Fruit fly (Drosophila melanogaster) whole organism, embryonic: ENCODE results near the gene Vti1a.
A peak's percentile ranks its signal among the peaks of the same experiment; 100 is the strongest.

Source experiments
- Bteb2 ChIP-seq: fragments of 200-800 bp; sonication (Bioruptor generic); optimal IDR thresholded peaks from 2 replicates; lab custom pipeline; 2016; ENCODE audit warnings: missing biosample characterization, missing genetic modification characterization
- CG11085 ChIP-seq: fragments of 200-800 bp; sonication (Bioruptor generic); IDR thresholded peaks from 2 replicates; pipeline ENCODE4 v1.3.6; 2022; ENCODE audit warnings: missing biosample characterization, missing genetic modification characterization
- CG11560 ChIP-seq: fragments of 200-800 bp; sonication (Bioruptor generic); IDR thresholded peaks from 3 replicates; pipeline ENCODE4 v1.3.6; 2022; ENCODE audit warnings: missing biosample characterization, missing genetic modification characterization
- CG12219 ChIP-seq: fragments of 200-800 bp; sonication (Bioruptor generic); optimal IDR thresholded peaks from 3 replicates; lab custom pipeline; 2018; ENCODE audit warnings: missing biosample characterization, mild to moderate bottlenecking, missing genetic modification characterization
- CG1233 ChIP-seq: fragments of 200-800 bp; sonication (Bioruptor generic); optimal IDR thresholded peaks from 4 replicates; lab custom pipeline; 2018; ENCODE audit warnings: missing biosample characterization, mild to moderate bottlenecking, missing genetic modification characterization
- CG12942 ChIP-seq: fragments of 200-800 bp; sonication (Bioruptor generic); optimal IDR thresholded peaks from 3 replicates; lab custom pipeline; 2016; ENCODE audit warnings: missing biosample characterization, missing genetic modification characterization
- CG13287 ChIP-seq: fragments of 200-800 bp; sonication (Bioruptor generic); IDR thresholded peaks from 2 replicates; pipeline ENCODE4 v1.3.6; 2022; ENCODE audit warnings: missing biosample characterization, missing genetic modification characterization; ENCODE audit not compliant: partially characterized antibody
- CG13775 ChIP-seq: fragments of 200-800 bp; sonication (Bioruptor generic); optimal IDR thresholded peaks from 3 replicates; lab custom pipeline; 2017; ENCODE audit warnings: missing biosample characterization, mild to moderate bottlenecking, missing genetic modification characterization
- CG13894 ChIP-seq: fragments of 200-800 bp; sonication (Bioruptor generic); optimal IDR thresholded peaks from 3 replicates; lab custom pipeline; 2018; ENCODE audit warnings: missing biosample characterization, mild to moderate bottlenecking, missing genetic modification characterization, moderate library complexity
- CG15073 ChIP-seq: fragments of 200-800 bp; sonication (Bioruptor generic); optimal IDR thresholded peaks from 2 replicates; lab custom pipeline; 2016; ENCODE audit warnings: missing biosample characterization, missing genetic modification characterization
- CG1529 ChIP-seq: fragments of 200-800 bp; sonication (Bioruptor generic); optimal IDR thresholded peaks from 3 replicates; lab custom pipeline; 2018; ENCODE audit warnings: missing biosample characterization, missing genetic modification characterization
- CG1603 ChIP-seq: fragments of 200-800 bp; sonication (Bioruptor generic); optimal IDR thresholded peaks from 2 replicates; lab custom pipeline; 2019; ENCODE audit warnings: missing biosample characterization, mild to moderate bottlenecking, missing genetic modification characterization, moderate library complexity
- CG17829 ChIP-seq: fragments of 200-800 bp; optimal IDR thresholded peaks from 2 replicates; lab custom pipeline; 2019; ENCODE audit warnings: missing biosample characterization, mild to moderate bottlenecking, missing genetic modification characterization, moderate library complexity
- CG18262 ChIP-seq: fragments of 200-800 bp; optimal IDR thresholded peaks from 3 replicates; lab custom pipeline; 2019; ENCODE audit warnings: missing biosample characterization, mild to moderate bottlenecking, missing genetic modification characterization, moderate library complexity
- CG18599 ChIP-seq: fragments of 200-800 bp; sonication (Bioruptor generic); optimal IDR thresholded peaks from 3 replicates; lab custom pipeline; 2017; ENCODE audit warnings: missing biosample characterization, missing genetic modification characterization, mild to moderate bottlenecking, moderate library complexity, missing genetic modification reagents
- CG31441 ChIP-seq: fragments of 200-800 bp; sonication (Bioruptor generic); IDR thresholded peaks from 2 replicates; pipeline ENCODE4 v1.3.6; 2022; ENCODE audit warnings: missing biosample characterization, missing genetic modification characterization
- CG33213 ChIP-seq: fragments of 200-800 bp; sonication (Bioruptor generic); optimal IDR thresholded peaks from 3 replicates; lab custom pipeline; 2016; ENCODE audit warnings: missing biosample characterization, missing genetic modification characterization
- CG3847 ChIP-seq: fragments of 200-800 bp; sonication (Bioruptor generic); IDR thresholded peaks from 2 replicates; pipeline ENCODE4 v1.3.6; 2022; ENCODE audit warnings: missing biosample characterization, missing genetic modification characterization
- CG6683 ChIP-seq: fragments of 200-800 bp; sonication (Bioruptor generic); optimal IDR thresholded peaks from 2 replicates; lab custom pipeline; 2017; ENCODE audit warnings: missing biosample characterization, mild to moderate bottlenecking, missing genetic modification characterization, missing genetic modification reagents
- D19B ChIP-seq: fragments of 200-800 bp; sonication (Bioruptor generic); optimal IDR thresholded peaks from 2 replicates; lab custom pipeline; 2017; ENCODE audit warnings: missing biosample characterization, mild to moderate bottlenecking, missing genetic modification characterization
- Dbx ChIP-seq: fragments of 200-800 bp; sonication (Bioruptor generic); IDR thresholded peaks from 3 replicates; pipeline ENCODE4 v1.3.6; 2022; ENCODE audit warnings: missing biosample characterization, missing genetic modification characterization
- H2.0 ChIP-seq: fragments of 200-800 bp; sonication (Bioruptor generic); IDR thresholded peaks from 2 replicates; pipeline ENCODE4 v1.3.6; 2022; ENCODE audit warnings: missing biosample characterization, missing genetic modification characterization
- Hand ChIP-seq: fragments of 200-800 bp; sonication (Bioruptor generic); optimal IDR thresholded peaks from 2 replicates; lab custom pipeline; 2017; ENCODE audit warnings: mild to moderate bottlenecking, missing biosample characterization, missing genetic modification reagents, missing genetic modification characterization
- NC2β ChIP-seq: fragments of 200-800 bp; sonication (Bioruptor generic); optimal IDR thresholded peaks from 2 replicates; lab custom pipeline; 2016; ENCODE audit warnings: missing biosample characterization, missing genetic modification characterization
- Nf-YB ChIP-seq: fragments of 200-800 bp; sonication (Bioruptor generic); optimal IDR thresholded peaks from 3 replicates; lab custom pipeline; 2019; ENCODE audit warnings: missing biosample characterization, mild to moderate bottlenecking, missing genetic modification characterization, moderate library complexity
- Nf-YC ChIP-seq: fragments of 200-800 bp; optimal IDR thresholded peaks from 3 replicates; lab custom pipeline; 2019; ENCODE audit warnings: missing biosample characterization, mild to moderate bottlenecking, missing genetic modification characterization, moderate library complexity
- Oaz ChIP-seq: fragments of 200-800 bp; sonication (Bioruptor generic); IDR thresholded peaks from 2 replicates; pipeline ENCODE4 v1.3.6; 2022; ENCODE audit warnings: missing biosample characterization, missing genetic modification characterization
- Optix ChIP-seq: fragments of 200-800 bp; sonication (Bioruptor generic); IDR thresholded peaks from 3 replicates; pipeline ENCODE4 v1.3.6; 2022; ENCODE audit warnings: missing biosample characterization, missing genetic modification characterization
- Ssrp ChIP-seq: fragments of 200-800 bp; sonication (Bioruptor generic); optimal IDR thresholded peaks from 2 replicates; lab custom pipeline; 2018; ENCODE audit warnings: missing biosample characterization, mild to moderate bottlenecking, missing genetic modification characterization, moderate library complexity
- ash1 ChIP-seq: fragments of 200-800 bp; sonication (Bioruptor generic); optimal IDR thresholded peaks from 2 replicates; lab custom pipeline; 2018; ENCODE audit warnings: missing biosample characterization, mild to moderate bottlenecking, missing genetic modification characterization
- bigmax ChIP-seq: fragments of 200-800 bp; sonication (Bioruptor generic); optimal IDR thresholded peaks from 2 replicates; lab custom pipeline; 2018; ENCODE audit warnings: missing biosample characterization, mild to moderate bottlenecking, missing genetic modification characterization
- dan ChIP-seq: fragments of 200-800 bp; sonication (Bioruptor generic); IDR thresholded peaks from 2 replicates; pipeline ENCODE4 v1.3.6; 2022; ENCODE audit warnings: missing biosample characterization, missing genetic modification characterization
- dm ChIP-seq: fragments of 200-800 bp; sonication (Bioruptor generic); optimal IDR thresholded peaks from 3 replicates; lab custom pipeline; 2016; ENCODE audit warnings: missing biosample characterization, missing genetic modification characterization
- dpn ChIP-seq, 2 experiments: fragments of 200-800 bp; sonication (Bioruptor generic); optimal IDR thresholded peaks; 3 replicates each; lab custom pipeline; 2016; ENCODE audit warnings: missing biosample characterization in 2 of 2, missing genetic modification characterization in 2 of 2
- emc ChIP-seq: fragments of 200-800 bp; sonication (Bioruptor generic); optimal IDR thresholded peaks from 2 replicates; lab custom pipeline; 2016; ENCODE audit warnings: missing biosample characterization, missing genetic modification characterization
- exex ChIP-seq: fragments of 200-800 bp; sonication (Bioruptor generic); optimal IDR thresholded peaks from 4 replicates; lab custom pipeline; 2018; ENCODE audit warnings: missing biosample characterization, mild to moderate bottlenecking, missing genetic modification characterization, moderate library complexity
- gcm2 ChIP-seq: fragments of 200-800 bp; sonication (Bioruptor generic); optimal IDR thresholded peaks from 2 replicates; lab custom pipeline; 2016; ENCODE audit warnings: missing biosample characterization, missing genetic modification characterization
- gt ChIP-seq: fragments of 200-800 bp; sonication (Bioruptor generic); IDR thresholded peaks from 2 replicates; pipeline ENCODE4 v1.3.6; 2022; ENCODE audit warnings: missing biosample characterization, missing genetic modification characterization
- ham ChIP-seq: fragments of 200-800 bp; sonication (Bioruptor generic); IDR thresholded peaks from 2 replicates; pipeline ENCODE4 v1.3.6; 2022; ENCODE audit warnings: missing biosample characterization, missing genetic modification characterization
- hth ChIP-seq: fragments of >200 bp; optimal IDR thresholded peaks from 2 replicates; lab custom pipeline; 2017; ENCODE audit warnings: inconsistent platforms
- kah ChIP-seq: fragments of 200-800 bp; sonication (Bioruptor generic); optimal IDR thresholded peaks from 2 replicates; lab custom pipeline; 2018; ENCODE audit warnings: missing biosample characterization, mild to moderate bottlenecking, missing genetic modification characterization
- org-1 ChIP-seq: fragments of 200-800 bp; sonication (Bioruptor generic); optimal IDR thresholded peaks from 2 replicates; lab custom pipeline; 2017; ENCODE audit warnings: missing biosample characterization, missing genetic modification characterization
- pb ChIP-seq: fragments of 200-800 bp; sonication (Bioruptor generic); optimal IDR thresholded peaks from 3 replicates; lab custom pipeline; 2016; ENCODE audit warnings: missing biosample characterization, missing genetic modification characterization
- psq ChIP-seq: fragments of 200-800 bp; sonication (Bioruptor generic); optimal IDR thresholded peaks from 2 replicates; lab custom pipeline; 2017; ENCODE audit warnings: missing biosample characterization, missing genetic modification characterization
- row ChIP-seq: fragments of 200-800 bp; sonication (Bioruptor generic); IDR thresholded peaks from 3 replicates; pipeline ENCODE4 v1.3.6; 2022; ENCODE audit warnings: missing biosample characterization, missing genetic modification characterization
- sd ChIP-seq: fragments of 200-800 bp; sonication (Bioruptor generic); optimal IDR thresholded peaks from 3 replicates; lab custom pipeline; 2018; ENCODE audit warnings: missing biosample characterization, mild to moderate bottlenecking, missing genetic modification characterization, moderate library complexity
- sim ChIP-seq: fragments of 200-800 bp; sonication (Bioruptor generic); IDR thresholded peaks from 2 replicates; pipeline ENCODE4 v1.3.6; 2022; ENCODE audit warnings: missing biosample characterization, missing genetic modification characterization
- so ChIP-seq: fragments of 200-800 bp; sonication (Bioruptor generic); IDR thresholded peaks from 3 replicates; pipeline ENCODE4 v1.3.6; 2022; ENCODE audit warnings: missing biosample characterization, missing genetic modification characterization
- tap ChIP-seq: fragments of 200-800 bp; optimal IDR thresholded peaks from 3 replicates; lab custom pipeline; 2019; ENCODE audit warnings: missing biosample characterization, mild to moderate bottlenecking, missing genetic modification characterization, moderate library complexity
- tin ChIP-seq: fragments of 200-800 bp; sonication (Bioruptor generic); optimal IDR thresholded peaks from 3 replicates; lab custom pipeline; 2016; ENCODE audit warnings: missing biosample characterization, missing genetic modification characterization
- zf30C ChIP-seq: fragments of 200-800 bp; sonication (Bioruptor generic); optimal IDR thresholded peaks from 3 replicates; lab custom pipeline; 2018; ENCODE audit warnings: missing biosample characterization, mild to moderate bottlenecking, missing genetic modification characterization

Vti1a gene

DNA sequence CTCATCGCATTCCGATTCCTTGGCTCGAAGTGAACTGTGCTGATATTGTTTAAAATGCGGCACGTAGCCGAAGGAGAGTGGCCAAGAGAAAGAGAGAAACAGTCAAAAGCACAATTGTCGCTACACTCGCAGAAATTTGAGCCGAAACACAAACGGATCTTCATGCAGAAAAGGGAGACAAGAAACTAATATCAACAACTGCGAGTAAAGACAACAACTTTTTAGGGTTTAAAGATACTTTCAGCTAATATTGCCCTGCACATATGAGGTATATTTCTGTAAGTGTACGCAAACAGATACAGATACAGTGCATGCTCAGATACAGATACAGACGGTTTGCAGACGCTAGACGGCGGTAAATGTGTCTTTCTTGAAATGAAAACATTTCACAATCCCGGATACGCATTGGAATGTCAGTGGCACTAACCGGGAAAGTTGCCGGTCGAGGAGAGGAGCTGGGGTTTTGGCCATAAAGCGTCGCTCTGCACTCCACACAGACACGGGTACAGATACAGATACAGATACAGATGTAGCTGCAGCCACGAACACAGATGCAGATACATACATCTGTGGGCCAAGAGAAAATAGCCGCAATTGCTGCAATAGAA is 48.5 kb downstream of the Vti1a start (continued):
- peak; percentile 88 for TF ChIP-seq CG12219 (GFP tag; lab: Kevin White, UChicago)
- TF ChIP-seq exex = peak; percentile 14
- peak; percentile 84 for TF ChIP-seq NC2β
- TF ChIP-seq CG6683 (GFP tag; lab: Kevin White, UChicago) = peak; percentile 36
- TF ChIP-seq CG31441 (GFP tag; lab: Robert Waterston, UW) = peak; percentile 89
- peak; percentile 78 for TF ChIP-seq Oaz (GFP tag; lab: Robert Waterston, UW)
- peak; percentile 87 for TF ChIP-seq CG18262 (tag; lab: Kevin White, UChicago)
- TF ChIP-seq Dbx = 0 out of 3 replicates have a peak, but pooled peaks have one; percentile 50
- peak; percentile 86 to 94 for TF ChIP-seq dpn (GFP tag; optimal IDR thresholded peaks at IDR 0.05; lab: Kevin White, UChicago)
- peak; percentile 68 for TF ChIP-seq dm
- peak; percentile 65 for TF ChIP-seq psq (GFP tag; lab: Kevin White, UChicago)
- peak; percentile 80 for TF ChIP-seq CG18599 (GFP tag; lab: Kevin White, UChicago)
- TF ChIP-seq Hand (GFP tag; lab: Kevin White, UChicago) = peak; percentile 19
- TF ChIP-seq CG13287 = no peak
- TF ChIP-seq Nf-YB (GFP tag; lab: Kevin White, UChicago) = peak; percentile 58
- TF ChIP-seq so (GFP tag; lab: Robert Waterston, UW) = peak; percentile 91
- TF ChIP-seq CG17829 (tag; lab: Kevin White, UChicago) = peak; percentile 89
- TF ChIP-seq Nf-YC = peak; percentile 48
- TF ChIP-seq tap (tag; lab: Kevin White, UChicago) = peak; percentile 83
- TF ChIP-seq Optix (GFP tag; lab: Robert Waterston, UW) = peak; percentile 90
- TF ChIP-seq CG1233 (GFP tag; lab: Kevin White, UChicago) = peak; percentile 81
- TF ChIP-seq CG1603 (tag; lab: Kevin White, UChicago) = peak; percentile 95
- TF ChIP-seq CG15073 (GFP tag; lab: Kevin White, UChicago) = no peak
- peak; percentile 79 for TF ChIP-seq sd (tag; lab: Kevin White, UChicago)
- TF ChIP-seq zf30C (GFP tag; lab: Kevin White, UChicago) = peak; percentile 78
- no peak for TF ChIP-seq ash1 (GFP tag; lab: Kevin White, UChicago)
- TF ChIP-seq sim (GFP tag; lab: Robert Waterston, UW) = peak; percentile 82
- no peak for TF ChIP-seq bigmax (GFP tag; lab: Kevin White, UChicago)
- TF ChIP-seq CG13775 (GFP tag; lab: Kevin White, UChicago) = peak; percentile 70
- peak; percentile 88 for TF ChIP-seq CG33213 (GFP tag; lab: Kevin White, UChicago)
- peak; percentile 90 for TF ChIP-seq CG1529 (GFP tag; lab: Kevin White, UChicago)
- TF ChIP-seq kah (GFP tag; lab: Kevin White, UChicago) = peak; percentile 71
- TF ChIP-seq CG3847 (GFP tag; lab: Robert Waterston, UW) = peak; percentile 74
- TF ChIP-seq emc (GFP tag; lab: Kevin White, UChicago) = peak; percentile 47
- no peak for TF ChIP-seq ham (GFP tag; lab: Robert Waterston, UW)
- peak; percentile 76 for TF ChIP-seq gt (GFP tag; lab: Robert Waterston, UW)
- peak; percentile 33; the same call in 1 of the 2 replicates for TF ChIP-seq CG11085
- TF ChIP-seq CG13894 (tag; lab: Kevin White, UChicago) = no peak
- peak; percentile 84 for TF ChIP-seq org-1 (GFP tag; lab: Kevin White, UChicago)
- no peak; the same call in 1 of the 2 replicates for TF ChIP-seq dan (GFP tag; lab: Robert Waterston, UW)
- peak; percentile 87 for TF ChIP-seq CG12942 (GFP tag; lab: Kevin White, UChicago)
- peak; percentile 66 for TF ChIP-seq pb (GFP tag; lab: Kevin White, UChicago)
- peak; percentile 58; the same call in 1 of the 3 replicates for TF ChIP-seq CG11560
- TF ChIP-seq Bteb2 (GFP tag; lab: Kevin White, UChicago) = peak; percentile 60
- no peak for TF ChIP-seq hth (lab: Kevin White, UChicago)
- peak; percentile 3 for TF ChIP-seq D19B (GFP tag; lab: Kevin White, UChicago)
- peak; percentile 84 for TF ChIP-seq H2.0 (GFP tag; lab: Robert Waterston, UW)
- peak; percentile 87 for TF ChIP-seq Ssrp (tag; lab: Kevin White, UChicago)
- peak; percentile 88 for TF ChIP-seq row
- peak; percentile 84 for TF ChIP-seq gcm2 (GFP tag; lab: Kevin White, UChicago)
- peak; percentile 93 for TF ChIP-seq tin
